Worm (Caenorhabditis elegans) whole organism, L4 larva: ENCODE measurements around the gene gldi-9.
A peak's percentile ranks its signal among the peaks of the same experiment; 100 is the strongest.

Experiments
- D1046.2 ChIP-seq: fragments of 200-800 bp; sonication (Bioruptor generic); IDR thresholded peaks from 2 replicates; pipeline ENCODE4 v1.3.6; 2022; ENCODE audit warnings: missing genetic modification characterization, missing compliant biosample characterization
- F26F4.8 ChIP-seq: fragments of 200-800 bp; sonication (Bioruptor generic); conservative IDR thresholded peaks from 2 replicates; pipeline ENCODE4 v1.3.6; 2022; ENCODE audit warnings: missing genetic modification characterization, missing compliant biosample characterization
- F44E2.7 ChIP-seq: fragments of 200-800 bp; sonication (Bioruptor generic); IDR thresholded peaks from 2 replicates; pipeline ENCODE4 v2.1.2; 2022; ENCODE audit warnings: missing genetic modification characterization, missing compliant biosample characterization
- T26A8.4 ChIP-seq: fragments of 200-800 bp; sonication (Bioruptor generic); IDR thresholded peaks from 2 replicates; pipeline ENCODE4 v1.3.6; 2022; ENCODE audit warnings: missing genetic modification characterization, missing compliant biosample characterization
- Y105C5A.15 ChIP-seq: fragments of 200-800 bp; sonication (Bioruptor generic); IDR thresholded peaks from 2 replicates; pipeline ENCODE4 v1.3.6; 2022; ENCODE audit warnings: missing genetic modification characterization, missing compliant biosample characterization
- Y48G9A.11 ChIP-seq: fragments of 200-800 bp; sonication (Bioruptor generic); IDR thresholded peaks from 2 replicates; pipeline ENCODE4 v1.3.6; 2022; ENCODE audit warnings: missing genetic modification reagents, missing genetic modification characterization, missing compliant biosample characterization
- Y75B8A.6 ChIP-seq: fragments of 200-800 bp; sonication (Bioruptor generic); IDR thresholded peaks from 2 replicates; pipeline ENCODE4 v1.3.6; 2022; ENCODE audit warnings: missing genetic modification reagents, missing genetic modification characterization, missing compliant biosample characterization
- aha-1 ChIP-seq: fragments of 150-350 bp; peaks from one replicate; lab custom pipeline; 2014; ENCODE audit warnings: missing biosample characterization, missing genetic modification characterization
- aly-2 ChIP-seq: sonication (generic microtip); optimal IDR thresholded peaks from 2 replicates; lab custom pipeline; 2018; ENCODE audit warnings: missing biosample characterization, missing genetic modification characterization
- ama-1 ChIP-seq: fragments of 150-350 bp; optimal IDR thresholded peaks from 2 replicates; lab custom pipeline; 2014; ENCODE audit warnings: inconsistent platforms, mixed read lengths
- arid-1 ChIP-seq: fragments of 200-800 bp; sonication (Bioruptor generic); conservative IDR thresholded peaks from 2 replicates; pipeline ENCODE4 v1.3.6; 2022; ENCODE audit warnings: missing genetic modification reagents, missing genetic modification characterization, missing compliant biosample characterization
- gei-8 ChIP-seq: fragments of 200-800 bp; sonication (Bioruptor generic); optimal IDR thresholded peaks from 2 replicates; lab custom pipeline; 2018; ENCODE audit warnings: mild to moderate bottlenecking, missing genetic modification characterization, missing compliant biosample characterization
- hlh-11 ChIP-seq: fragments of 200-800 bp; sonication (Bioruptor generic); optimal IDR thresholded peaks from 2 replicates; lab custom pipeline; 2018; ENCODE audit warnings: mild to moderate bottlenecking, missing genetic modification characterization, missing compliant biosample characterization
- hmg-1.1 ChIP-seq: fragments of 200-800 bp; sonication (Bioruptor generic); IDR thresholded peaks from 2 replicates; pipeline ENCODE4 v1.3.6; 2022; ENCODE audit warnings: missing genetic modification reagents, missing genetic modification characterization, missing compliant biosample characterization
- lin-1 ChIP-seq: fragments of 200-800 bp; sonication (Bioruptor generic); IDR thresholded peaks from 2 replicates; pipeline ENCODE4 v1.3.6; 2022; ENCODE audit warnings: missing genetic modification reagents, missing genetic modification characterization, missing compliant biosample characterization
- lin-29 ChIP-seq: fragments of 200-800 bp; sonication (Bioruptor generic); IDR thresholded peaks from 2 replicates; pipeline ENCODE4 v1.3.6; 2022; ENCODE audit warnings: missing genetic modification reagents, missing genetic modification characterization, missing compliant biosample characterization
- lin-38 ChIP-seq: fragments of 200-800 bp; sonication (Bioruptor generic); IDR thresholded peaks from 2 replicates; pipeline ENCODE4 v1.3.6; 2022; ENCODE audit warnings: missing genetic modification reagents, missing genetic modification characterization, missing compliant biosample characterization
- mdl-1 ChIP-seq, 2 experiments: fragments of 150-350 bp in 1 of 2; sonication (generic microtip) in 1 of 2; optimal IDR thresholded peaks; 2 replicates each; lab custom pipeline; 2014 to 2017; ENCODE audit warnings: missing biosample characterization in 2 of 2, missing genetic modification characterization in 2 of 2
- nhr-102 ChIP-seq: sonication (generic microtip); optimal IDR thresholded peaks from 2 replicates; lab custom pipeline; 2016; ENCODE audit warnings: mild to moderate bottlenecking, missing genetic modification characterization, moderate library complexity, missing compliant biosample characterization
- nhr-11 ChIP-seq: fragments of 150-350 bp; optimal IDR thresholded peaks from 2 replicates; lab custom pipeline; 2014; ENCODE audit warnings: missing biosample characterization, missing genetic modification characterization
- nhr-25 ChIP-seq: sonication (generic microtip); optimal IDR thresholded peaks from 2 replicates; lab custom pipeline; 2017; ENCODE audit warnings: missing genetic modification characterization, mild to moderate bottlenecking, missing compliant biosample characterization, antibody characterized with exemption, moderate library complexity, borderline replicate concordance; ENCODE audit not compliant: insufficient read depth
- nhr-28 ChIP-seq: fragments of 150-350 bp; optimal IDR thresholded peaks from 2 replicates; lab custom pipeline; 2014; ENCODE audit warnings: missing biosample characterization, missing genetic modification characterization
- pha-4 ChIP-seq, 2 experiments: fragments of 150-350 bp in 1 of 2; fragments of 200-800 bp in 1 of 2; sonication (Bioruptor generic) in 1 of 2; IDR thresholded peaks in 1 of 2; optimal IDR thresholded peaks in 1 of 2; 2 replicates each; pipeline versions ENCODE4 v1.3.6 to Lab custom; 2014 to 2022; ENCODE audit warnings: missing genetic modification characterization in 2 of 2, missing genetic modification reagents in 2 of 2, missing biosample characterization in 1 of 2, missing compliant biosample characterization in 1 of 2
- php-3 ChIP-seq: fragments of 200-800 bp; sonication (Bioruptor generic); IDR thresholded peaks from 2 replicates; pipeline ENCODE4 v1.3.6; 2022; ENCODE audit warnings: missing genetic modification reagents, missing genetic modification characterization, missing compliant biosample characterization
- set-16 ChIP-seq: fragments of 200-800 bp; sonication (Bioruptor generic); IDR thresholded peaks from 2 replicates; pipeline ENCODE4 v1.3.6; 2022; ENCODE audit warnings: missing genetic modification reagents, missing genetic modification characterization, missing compliant biosample characterization
- spr-1 ChIP-seq: sonication (generic microtip); optimal IDR thresholded peaks from 2 replicates; lab custom pipeline; 2016; ENCODE audit warnings: mild to moderate bottlenecking, missing genetic modification characterization, missing compliant biosample characterization
- tag-97 ChIP-seq: fragments of 200-800 bp; sonication (Bioruptor generic); IDR thresholded peaks from 2 replicates; pipeline ENCODE4 v1.3.6; 2022; ENCODE audit warnings: missing genetic modification characterization, missing compliant biosample characterization
- unc-62 ChIP-seq, 3 experiments: fragments of 150-350 bp in 1 of 3; sonication (generic microtip); optimal IDR thresholded peaks in 2 of 3; peaks in 1 of 3; 1 replicate in 1 of 3; 2 replicates in 2 of 3; lab custom pipeline; 2014 to 2017; ENCODE audit warnings: missing biosample characterization in 3 of 3, missing genetic modification characterization in 3 of 3, missing genetic modification reagents in 3 of 3, missing genotype in 1 of 3
- zfp-3 ChIP-seq: fragments of 200-800 bp; sonication (Bioruptor generic); conservative IDR thresholded peaks from 2 replicates; pipeline ENCODE4 v1.3.6; 2022; ENCODE audit warnings: missing genetic modification reagents, missing genetic modification characterization, missing compliant biosample characterization
- zip-11 ChIP-seq: fragments of 200-800 bp; sonication (Bioruptor generic); IDR thresholded peaks from 2 replicates; pipeline ENCODE4 v1.3.6; 2022; ENCODE audit warnings: missing genetic modification characterization, missing compliant biosample characterization
- ztf-11 ChIP-seq: fragments of 150-350 bp; optimal IDR thresholded peaks from 2 replicates; lab custom pipeline; 2014; ENCODE audit warnings: missing biosample characterization, missing genetic modification characterization

The gldi-9 gene

DNA sequence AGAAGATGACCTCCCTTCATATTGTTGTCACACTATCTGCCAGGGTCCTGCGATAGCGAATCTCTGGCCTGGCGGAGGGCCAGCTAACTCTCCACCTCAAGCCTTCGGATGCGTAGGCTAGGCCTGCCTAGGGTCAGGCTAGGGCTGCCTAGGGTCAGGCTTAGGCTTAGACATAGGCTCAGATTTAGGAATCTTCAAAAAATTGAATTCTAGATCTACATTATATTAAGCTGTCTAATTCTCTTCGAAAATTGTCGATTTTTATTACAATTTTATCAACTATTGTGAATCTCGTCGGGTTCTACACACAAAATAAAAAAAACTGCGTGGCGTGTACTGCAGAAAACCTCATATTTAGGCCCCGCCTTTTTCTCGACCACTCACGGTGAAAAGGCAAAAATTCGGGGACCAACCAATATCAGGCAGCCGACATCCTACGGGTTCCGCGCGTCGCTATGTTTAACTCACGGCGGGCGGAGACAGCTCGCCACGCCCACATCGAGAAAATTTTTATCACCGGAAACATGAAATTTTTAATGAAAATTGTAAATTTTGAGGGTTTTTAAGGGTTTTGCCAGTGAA is 39.4 kb upstream of the gldi-9 start:
- TF ChIP-seq tag-97 (no peak), arid-1 (0 out of 2 replicates have a peak, but pooled peaks have one; percentile 20), lin-1 (GFP tag; lab: Robert Waterston, UW) (no peak), lin-38 (GFP tag; lab: Robert Waterston, UW) (peak; percentile 68), Y48G9A.11 (peak; percentile 49; the same call in 1 of the 2 replicates), set-16 (GFP tag; lab: Robert Waterston, UW) (peak; percentile 45), pha-4 (GFP tag; IDR thresholded peaks at IDR 0.05; lab: Robert Waterston, UW) (0 out of 2 replicates have a peak, but pooled peaks have one; percentile 28), pha-4 (tag; optimal IDR thresholded peaks at IDR 0.05; lab: Kevin White, UChicago) (no peak), aly-2 (tag; lab: Kevin White, UChicago) (no peak)

DNA sequence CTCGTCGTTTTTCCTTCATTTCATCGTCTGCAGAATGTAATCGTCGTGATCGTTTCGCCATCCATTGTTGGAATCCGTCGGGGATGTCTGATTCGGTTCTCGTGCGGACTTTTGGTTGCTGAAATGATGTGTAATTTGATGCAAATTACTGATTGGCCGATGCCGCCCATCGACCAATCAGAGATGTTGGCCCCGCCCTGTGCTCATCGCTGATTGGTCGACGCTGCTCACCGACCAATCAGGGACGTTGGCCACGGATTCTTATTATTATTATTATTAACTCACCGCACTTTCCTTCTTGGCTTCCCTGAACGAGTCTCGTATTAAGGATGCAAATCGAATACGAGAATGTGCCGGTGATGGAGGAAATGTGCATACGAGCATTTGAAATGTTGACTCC is 37.9 kb upstream of the gldi-9 start:
- TF ChIP-seq ztf-11 (tag; lab: Kevin White, UChicago) (no peak), aha-1 (tag; lab: Kevin White, UChicago) (peak; percentile 74)

DNA sequence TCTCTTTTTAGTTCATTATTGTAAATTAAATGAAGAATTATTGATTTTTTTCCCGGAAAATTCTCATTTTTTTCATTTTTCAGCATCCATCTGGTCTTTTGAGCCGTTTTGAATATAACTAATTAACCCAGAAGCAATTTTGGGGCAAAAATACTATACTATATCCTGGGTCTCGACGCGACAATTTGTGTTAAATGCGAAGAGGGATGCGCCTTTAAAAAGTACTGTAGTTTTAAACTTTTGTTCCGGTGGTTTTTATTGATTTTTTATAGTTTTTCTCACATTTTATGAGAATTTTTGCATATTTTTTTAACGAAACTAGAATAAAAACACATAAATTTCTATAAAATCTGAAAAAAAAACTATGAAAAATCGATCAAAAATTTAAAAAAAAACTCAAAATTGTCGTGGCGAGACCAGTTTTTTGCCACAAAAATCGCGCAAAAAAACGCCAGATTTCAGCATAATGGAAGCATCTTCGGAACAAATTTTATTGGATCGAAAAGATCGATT is 31.9 kb upstream of the gldi-9 start, which contains the start of gene tbcc-1:
TSS of gene tbcc-1 (plus strand) at position 463 of the 513 bp plus-strand sequence.
- TF ChIP-seq hmg-1.1 (GFP tag; lab: Robert Waterston, UW) (no peak), ama-1 (lab: Kevin White, UChicago) (peak; percentile 60), aly-2 (tag; lab: Kevin White, UChicago) (no peak), lin-38 (GFP tag; lab: Robert Waterston, UW) (peak; percentile 49)

DNA sequence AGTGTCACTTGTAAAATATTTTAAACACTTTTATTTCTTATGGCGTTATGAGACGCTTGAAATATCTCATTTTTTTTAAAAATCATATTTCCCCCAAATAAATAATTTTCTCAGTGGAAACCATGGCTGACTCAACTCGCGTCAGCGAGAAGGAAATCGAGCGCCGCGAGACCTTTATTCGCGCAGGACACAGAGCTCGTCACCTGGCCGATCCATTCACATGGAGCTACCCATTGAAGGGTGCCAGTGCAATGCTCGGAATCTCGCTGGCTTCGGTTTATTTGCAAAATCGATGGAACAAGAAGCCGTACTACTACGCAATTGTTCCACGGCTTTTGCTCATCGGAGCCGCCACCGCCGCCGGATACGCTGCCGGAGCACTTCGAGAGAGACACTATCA is 30.6 kb upstream of the gldi-9 start, which contains the start of gene nduc-2:
TSS of gene nduc-2 (plus strand) at position 113 of the 400 bp plus-strand sequence.
- TF ChIP-seq gei-8 (peak; percentile 14), zip-11 (GFP tag; lab: Robert Waterston, UW) (no peak), lin-38 (GFP tag; lab: Robert Waterston, UW) (peak; percentile 67), pha-4 (GFP tag; IDR thresholded peaks at IDR 0.05; lab: Robert Waterston, UW) (peak; percentile 28; the same call in 1 of the 2 replicates), pha-4 (tag; optimal IDR thresholded peaks at IDR 0.05; lab: Kevin White, UChicago) (no peak), Y75B8A.6 (GFP tag; lab: Robert Waterston, UW) (0 out of 2 replicates have a peak, but pooled peaks have one; percentile 15), unc-62 (GFP tag; optimal IDR thresholded peaks at IDR 0.05 in 1 of 2; lab: Kevin White, UChicago) (peak in 1 of 2 experiments; percentile 13), unc-62 (tag; optimal IDR thresholded peaks at IDR 0.05; lab: Kevin White, UChicago) (no peak), lin-1 (GFP tag; lab: Robert Waterston, UW) (0 out of 2 replicates have a peak, but pooled peaks have one; percentile 7), arid-1 (no peak), php-3 (GFP tag; lab: Robert Waterston, UW) (0 out of 2 replicates have a peak, but pooled peaks have one; percentile 25), set-16 (GFP tag; lab: Robert Waterston, UW) (peak; percentile 62), zfp-3 (GFP tag; lab: Robert Waterston, UW) (peak; percentile 29; the same call in 1 of the 2 replicates), Y48G9A.11 (no peak; the same call in 1 of the 2 replicates), lin-29 (GFP tag; lab: Robert Waterston, UW) (0 out of 2 replicates have a peak, but pooled peaks have one; percentile 13), aly-2 (tag; lab: Kevin White, UChicago) (no peak), nhr-28 (tag; lab: Kevin White, UChicago) (no peak), nhr-11 (no peak), T26A8.4 (GFP tag; lab: Robert Waterston, UW) (peak; percentile 44; the same call in 1 of the 2 replicates), nhr-25 (tag; lab: Kevin White, UChicago) (no peak), mdl-1 (tag; optimal IDR thresholded peaks at IDR 0.05; lab: Kevin White, UChicago) (no peak), hlh-11 (tag; lab: Kevin White, UChicago) (no peak), F26F4.8 (0 out of 2 replicates have a peak, but pooled peaks have one; percentile 23), spr-1 (no peak), D1046.2 (GFP tag; lab: Robert Waterston, UW) (0 out of 2 replicates have a peak, but pooled peaks have one; percentile 19), ama-1 (lab: Kevin White, UChicago) (peak; percentile 41), nhr-102 (tag; lab: Kevin White, UChicago) (no peak), F44E2.7 (no peak), Y105C5A.15 (GFP tag; lab: Robert Waterston, UW) (peak; percentile 66; the same call in 1 of the 2 replicates)
